Fruit fly (Drosophila melanogaster) whole organism, embryonic: ENCODE measurements around the gene drm.

ENCODE experiments used
- ATbp ChIP-seq: fragments of 200-800 bp; sonication (Bioruptor generic); optimal IDR thresholded peaks from 2 replicates; lab custom pipeline; 2017; ENCODE audit warnings: missing biosample characterization, mild to moderate bottlenecking, missing genetic modification characterization, missing genetic modification reagents
- Adf1 ChIP-seq: fragments of 200-800 bp; sonication (Bioruptor generic); IDR thresholded peaks from 2 replicates; pipeline ENCODE4 v1.3.6; 2022; ENCODE audit warnings: missing biosample characterization, missing genetic modification characterization
- Atf3 ChIP-seq: fragments of 200-800 bp; sonication (Bioruptor generic); optimal IDR thresholded peaks from 3 replicates; lab custom pipeline; 2016; ENCODE audit warnings: missing biosample characterization, missing genetic modification characterization
- Awh ChIP-seq: fragments of 200-800 bp; sonication (Bioruptor generic); IDR thresholded peaks from 2 replicates; pipeline ENCODE4, ENCODE4 v1.3.6; 2022; ENCODE audit warnings: missing biosample characterization, missing genetic modification characterization
- Blimp-1 ChIP-seq: fragments of 200-800 bp; sonication (Bioruptor generic); optimal IDR thresholded peaks from 3 replicates; lab custom pipeline; 2018; ENCODE audit warnings: missing biosample characterization, missing genetic modification characterization, mild to moderate bottlenecking, moderate library complexity, missing genetic modification reagents
- CG10321 ChIP-seq: fragments of 200-800 bp; sonication (Bioruptor generic); IDR thresholded peaks from 2 replicates; pipeline ENCODE4 v1.3.6; 2022; ENCODE audit warnings: missing biosample characterization, missing genetic modification characterization
- CG10462 ChIP-seq: fragments of 200-800 bp; sonication (Bioruptor generic); optimal IDR thresholded peaks from 2 replicates; lab custom pipeline; 2016; ENCODE audit warnings: missing biosample characterization, missing genetic modification characterization
- CG14710 ChIP-seq: fragments of 200-800 bp; sonication (Bioruptor generic); optimal IDR thresholded peaks from 3 replicates; lab custom pipeline; 2019; ENCODE audit warnings: missing biosample characterization, mild to moderate bottlenecking, missing genetic modification characterization, moderate library complexity
- CG15073 ChIP-seq: fragments of 200-800 bp; sonication (Bioruptor generic); optimal IDR thresholded peaks from 2 replicates; lab custom pipeline; 2016; ENCODE audit warnings: missing biosample characterization, missing genetic modification characterization
- CG1603 ChIP-seq: fragments of 200-800 bp; sonication (Bioruptor generic); optimal IDR thresholded peaks from 2 replicates; lab custom pipeline; 2019; ENCODE audit warnings: missing biosample characterization, mild to moderate bottlenecking, missing genetic modification characterization, moderate library complexity
- CG17385 ChIP-seq: fragments of 200-800 bp; sonication (Bioruptor generic); optimal IDR thresholded peaks from 3 replicates; lab custom pipeline; 2018; ENCODE audit warnings: missing biosample characterization, mild to moderate bottlenecking, missing genetic modification characterization
- CG17568 ChIP-seq: fragments of 200-800 bp; sonication (Bioruptor generic); optimal IDR thresholded peaks from 2 replicates; lab custom pipeline; 2018; ENCODE audit warnings: missing biosample characterization, mild to moderate bottlenecking, missing genetic modification characterization, moderate library complexity
- CG17829 ChIP-seq: fragments of 200-800 bp; optimal IDR thresholded peaks from 2 replicates; lab custom pipeline; 2019; ENCODE audit warnings: missing biosample characterization, mild to moderate bottlenecking, missing genetic modification characterization, moderate library complexity
- CG18262 ChIP-seq: fragments of 200-800 bp; optimal IDR thresholded peaks from 3 replicates; lab custom pipeline; 2019; ENCODE audit warnings: missing biosample characterization, mild to moderate bottlenecking, missing genetic modification characterization, moderate library complexity
- CG2129 ChIP-seq: fragments of 200-800 bp; sonication (Bioruptor generic); IDR thresholded peaks from 2 replicates; pipeline ENCODE4 v1.3.6; 2022; ENCODE audit warnings: missing biosample characterization, missing genetic modification characterization; ENCODE audit not compliant: partially characterized antibody
- CG43689 ChIP-seq: fragments of 200-800 bp; sonication (Bioruptor generic); IDR thresholded peaks from 2 replicates; pipeline ENCODE4 v1.3.6; 2022; ENCODE audit warnings: missing biosample characterization, missing genetic modification characterization
- CG6765 ChIP-seq: fragments of 200-800 bp; sonication (Bioruptor generic); optimal IDR thresholded peaks from 3 replicates; lab custom pipeline; 2017; ENCODE audit warnings: missing biosample characterization, mild to moderate bottlenecking, missing genetic modification characterization
- CG6791 ChIP-seq: fragments of 200-800 bp; sonication (Bioruptor generic); IDR thresholded peaks from 3 replicates; pipeline ENCODE4 v1.3.6; 2022; ENCODE audit warnings: missing biosample characterization, missing genetic modification characterization; ENCODE audit not compliant: partially characterized antibody
- CG7372 ChIP-seq: fragments of 200-800 bp; sonication (Bioruptor generic); IDR thresholded peaks from 2 replicates; pipeline ENCODE4 v1.3.6; 2022; ENCODE audit warnings: missing biosample characterization, missing genetic modification characterization
- CG7786 ChIP-seq: fragments of 200-800 bp; sonication (Bioruptor generic); optimal IDR thresholded peaks from 2 replicates; lab custom pipeline; 2016; ENCODE audit warnings: missing biosample characterization, missing genetic modification characterization
- CkIIα-i1 ChIP-seq: fragments of 200-800 bp; sonication (Bioruptor generic); IDR thresholded peaks from 2 replicates; pipeline ENCODE4 v1.3.6; 2022; ENCODE audit warnings: missing biosample characterization, missing genetic modification characterization
- D ChIP-seq, 2 experiments: fragments of 200-800 bp in 1 of 2; fragments of >200 bp in 1 of 2; sonication (Bioruptor generic) in 1 of 2; optimal IDR thresholded peaks; 2 replicates in 1 of 2; 3 replicates in 1 of 2; lab custom pipeline; 2017; ENCODE audit warnings: mild to moderate bottlenecking in 1 of 2, missing biosample characterization in 1 of 2, missing genetic modification characterization in 1 of 2, missing genetic modification reagents in 1 of 2
- E2f2 ChIP-seq: fragments of 200-800 bp; sonication (Bioruptor generic); IDR thresholded peaks from 2 replicates; pipeline ENCODE4 v1.3.6; 2022; ENCODE audit warnings: missing biosample characterization, missing genetic modification characterization
- Eip74EF ChIP-seq, 2 experiments: fragments of 200-800 bp in 1 of 2; fragments of >200 bp in 1 of 2; sonication (Bioruptor generic) in 1 of 2; optimal IDR thresholded peaks; 2 replicates each; lab custom pipeline; 2017 to 2019; ENCODE audit warnings: missing biosample characterization in 2 of 2, missing genetic modification characterization in 2 of 2, mild to moderate bottlenecking in 1 of 2, moderate library complexity in 1 of 2
- Gug ChIP-seq: fragments of 200-800 bp; sonication (Bioruptor generic); IDR thresholded peaks from 4 replicates; pipeline ENCODE4 v1.3.6; 2022; ENCODE audit warnings: missing biosample characterization, missing genetic modification characterization
- Hmr ChIP-seq: fragments of 200-800 bp; sonication (Bioruptor generic); optimal IDR thresholded peaks from 3 replicates; lab custom pipeline; 2017; ENCODE audit warnings: mild to moderate bottlenecking, missing biosample characterization, missing genetic modification reagents, missing genetic modification characterization
- Mes4 ChIP-seq: fragments of 200-800 bp; sonication (Bioruptor generic); optimal IDR thresholded peaks from 2 replicates; lab custom pipeline; 2016; ENCODE audit warnings: missing biosample characterization, missing genetic modification characterization
- YL-1 ChIP-seq: fragments of 200-800 bp; sonication (Bioruptor generic); optimal IDR thresholded peaks from 3 replicates; lab custom pipeline; 2017; ENCODE audit warnings: missing biosample characterization, mild to moderate bottlenecking, missing genetic modification characterization
- abd-A ChIP-seq: fragments of 200-800 bp; sonication (Bioruptor generic); optimal IDR thresholded peaks from 3 replicates; lab custom pipeline; 2019; ENCODE audit warnings: missing biosample characterization, mild to moderate bottlenecking, missing genetic modification characterization, moderate library complexity
- bcd ChIP-seq: fragments of 200-800 bp; sonication (Bioruptor generic); optimal IDR thresholded peaks from 2 replicates; lab custom pipeline; 2017; ENCODE audit warnings: missing biosample characterization, mild to moderate bottlenecking, missing genetic modification characterization
- cato ChIP-seq: fragments of 200-800 bp; sonication (Bioruptor generic); optimal IDR thresholded peaks from 2 replicates; lab custom pipeline; 2016; ENCODE audit warnings: missing biosample characterization, missing genetic modification characterization, borderline replicate concordance
- gcm ChIP-seq: fragments of 200-800 bp; sonication (Bioruptor generic); optimal IDR thresholded peaks from 2 replicates; lab custom pipeline; 2019; ENCODE audit warnings: missing biosample characterization, mild to moderate bottlenecking, missing genetic modification characterization, moderate library complexity
- gt ChIP-seq: fragments of 200-800 bp; sonication (Bioruptor generic); IDR thresholded peaks from 2 replicates; pipeline ENCODE4 v1.3.6; 2022; ENCODE audit warnings: missing biosample characterization, missing genetic modification characterization
- h ChIP-seq: fragments of >200 bp; optimal IDR thresholded peaks from 2 replicates; lab custom pipeline; 2017
- mld ChIP-seq: fragments of 200-800 bp; sonication (Bioruptor generic); IDR thresholded peaks from 3 replicates; pipeline ENCODE4 v1.3.6; 2022; ENCODE audit warnings: missing biosample characterization, missing genetic modification characterization; ENCODE audit not compliant: partially characterized antibody
- org-1 ChIP-seq: fragments of 200-800 bp; sonication (Bioruptor generic); optimal IDR thresholded peaks from 2 replicates; lab custom pipeline; 2017; ENCODE audit warnings: missing biosample characterization, missing genetic modification characterization
- peb ChIP-seq: fragments of 200-800 bp; sonication (Bioruptor generic); IDR thresholded peaks from 2 replicates; pipeline ENCODE4 v1.3.6; 2022; ENCODE audit warnings: missing biosample characterization, missing genetic modification characterization
- pho ChIP-seq: fragments of 200-800 bp; sonication (Bioruptor generic); optimal IDR thresholded peaks from 2 replicates; lab custom pipeline; 2016; ENCODE audit warnings: missing biosample characterization, missing genetic modification characterization
- pnt ChIP-seq: fragments of 200-800 bp; sonication (Bioruptor generic); optimal IDR thresholded peaks from 3 replicates; lab custom pipeline; 2016; ENCODE audit warnings: missing biosample characterization, missing genetic modification characterization
- prd ChIP-seq, 3 experiments: fragments of >200 bp in 2 of 3; fragments of 200-800 bp in 1 of 3; sonication (Bioruptor generic) in 1 of 3; optimal IDR thresholded peaks in 2 of 3; IDR thresholded peaks in 1 of 3; 2 replicates in 2 of 3; 3 replicates in 1 of 3; pipeline versions ENCODE4 v1.3.6 to Lab custom; 2017 to 2022; ENCODE audit warnings: missing biosample characterization in 1 of 3, missing genetic modification characterization in 1 of 3
- row ChIP-seq: fragments of 200-800 bp; sonication (Bioruptor generic); IDR thresholded peaks from 3 replicates; pipeline ENCODE4 v1.3.6; 2022; ENCODE audit warnings: missing biosample characterization, missing genetic modification characterization
- sc ChIP-seq, 3 experiments: fragments of >200 bp in 2 of 3; fragments of 200-800 bp in 1 of 3; sonication (Bioruptor generic) in 1 of 3; optimal IDR thresholded peaks; 2 replicates in 2 of 3; 3 replicates in 1 of 3; lab custom pipeline; 2017; ENCODE audit warnings: mild to moderate bottlenecking in 1 of 3, missing biosample characterization in 1 of 3, missing genetic modification characterization in 1 of 3, missing genetic modification reagents in 1 of 3
- stc ChIP-seq: fragments of 200-800 bp; sonication (Bioruptor generic); IDR thresholded peaks from 2 replicates; pipeline ENCODE4 v1.3.6; 2022; ENCODE audit warnings: missing biosample characterization, missing genetic modification characterization
- tio ChIP-seq: fragments of 200-800 bp; sonication (Bioruptor generic); optimal IDR thresholded peaks from 2 replicates; lab custom pipeline; 2017; ENCODE audit warnings: missing biosample characterization, missing genetic modification characterization, inconsistent platforms
- trh ChIP-seq: fragments of 200-800 bp; sonication (Bioruptor generic); optimal IDR thresholded peaks from 2 replicates; lab custom pipeline; 2016; ENCODE audit warnings: missing biosample characterization, missing genetic modification characterization
- wor ChIP-seq: fragments of 200-800 bp; sonication (Bioruptor generic); IDR thresholded peaks from 2 replicates; pipeline ENCODE4 v1.3.6; 2022; ENCODE audit warnings: missing biosample characterization, missing genetic modification characterization
- zfh2 ChIP-seq: fragments of 200-800 bp; sonication (Bioruptor generic); optimal IDR thresholded peaks from 2 replicates; lab custom pipeline; 2016; ENCODE audit warnings: missing biosample characterization, missing genetic modification characterization

The drm gene

dm6 chr2L:3587907-3588733 lies 49.1 kb downstream of the drm start:
- TF ChIP-seq E2f2 (GFP tag; lab: Robert Waterston, UW) (peak; percentile 54; the same call in 1 of the 2 replicates), wor (peak; percentile 66), peb (GFP tag; lab: Robert Waterston, UW) (peak; percentile 68), abd-A (peak; percentile 93), CG14710 (tag; lab: Kevin White, UChicago) (peak; percentile 93), CG17829 (tag; lab: Kevin White, UChicago) (peak; percentile 95), D (optimal IDR thresholded peaks at IDR 0.05; lab: Kevin White, UChicago) (peak; percentile 35), D (GFP tag; optimal IDR thresholded peaks at IDR 0.05; lab: Kevin White, UChicago) (peak; percentile 85), Awh (GFP tag; lab: Robert Waterston, UW) (peak; percentile 89), stc (GFP tag; lab: Robert Waterston, UW) (peak; percentile 87), bcd (GFP tag; lab: Kevin White, UChicago) (peak; percentile 66), gt (GFP tag; lab: Robert Waterston, UW) (peak; percentile 75), trh (peak; percentile 55), Gug (peak; percentile 29; the same call in 2 of the 4 replicates), CG7372 (GFP tag; lab: Robert Waterston, UW) (peak; percentile 58; the same call in 1 of the 2 replicates), CG2129 (GFP tag; lab: Robert Waterston, UW) (no peak), org-1 (peak; percentile 70), CG15073 (GFP tag; lab: Kevin White, UChicago) (peak; percentile 66), pho (no peak), Blimp-1 (GFP tag; lab: Kevin White, UChicago) (peak; percentile 86), sc (optimal IDR thresholded peaks at IDR 0.05; lab: Kevin White, UChicago) (no peak), sc (GFP tag; optimal IDR thresholded peaks at IDR 0.05; lab: Kevin White, UChicago) (peak; percentile 76), CG17385 (GFP tag; lab: Kevin White, UChicago) (peak; percentile 75), gcm (GFP tag; lab: Kevin White, UChicago) (peak; percentile 88), Mes4 (no peak), CG17568 (peak; percentile 62), h (lab: Kevin White, UChicago) (no peak), tio (peak; percentile 68), CG10462 (GFP tag; lab: Kevin White, UChicago) (peak; percentile 70), Eip74EF (GFP tag; optimal IDR thresholded peaks at IDR 0.05; lab: Kevin White, UChicago) (peak in 1 of 2 experiments; percentile 79), mld (GFP tag; lab: Robert Waterston, UW) (no peak), row (GFP tag; lab: Robert Waterston, UW) (peak; percentile 89), cato (peak; percentile 62), Hmr (GFP tag; lab: Kevin White, UChicago) (peak; percentile 34), YL-1 (GFP tag; lab: Kevin White, UChicago) (peak; percentile 1), ATbp (GFP tag; lab: Kevin White, UChicago) (peak; percentile 79), CG1603 (peak; percentile 87), prd (optimal IDR thresholded peaks at IDR 0.05; lab: Kevin White, UChicago) (no peak), prd (GFP tag; IDR thresholded peaks at IDR 0.05; lab: Robert Waterston, UW) (peak; percentile 92), Adf1 (GFP tag; lab: Robert Waterston, UW) (no peak), CkIIα-i1 (GFP tag; lab: Robert Waterston, UW) (no peak), CG7786 (no peak), zfh2 (GFP tag; lab: Kevin White, UChicago) (no peak), CG10321 (GFP tag; lab: Robert Waterston, UW) (no peak), CG6765 (GFP tag; lab: Kevin White, UChicago) (no peak), CG6791 (no peak), Atf3 (GFP tag; lab: Kevin White, UChicago) (no peak), pnt (no peak), CG18262 (tag; lab: Kevin White, UChicago) (peak; percentile 95), CG43689 (peak; percentile 57; the same call in 1 of the 2 replicates)
